Worm (Caenorhabditis elegans) whole organism, mixed stage, embryonic: ENCODE data around the gene C34C6.9.

Experiments
- nhr-28 ChIP-seq: fragments of 150-350 bp; optimal IDR thresholded peaks from 2 replicates; lab custom pipeline; 2014; ENCODE audit warnings: missing biosample characterization, missing genetic modification characterization
- nhr-76 ChIP-seq: sonication (generic microtip); optimal IDR thresholded peaks from 2 replicates; lab custom pipeline; 2017; ENCODE audit warnings: missing biosample characterization, missing genetic modification characterization
- pha-4 ChIP-seq: fragments of 150-350 bp; optimal IDR thresholded peaks from 2 replicates; lab custom pipeline; 2018; ENCODE audit warnings: missing biosample characterization, missing genetic modification reagents, missing genetic modification characterization

DNA sequence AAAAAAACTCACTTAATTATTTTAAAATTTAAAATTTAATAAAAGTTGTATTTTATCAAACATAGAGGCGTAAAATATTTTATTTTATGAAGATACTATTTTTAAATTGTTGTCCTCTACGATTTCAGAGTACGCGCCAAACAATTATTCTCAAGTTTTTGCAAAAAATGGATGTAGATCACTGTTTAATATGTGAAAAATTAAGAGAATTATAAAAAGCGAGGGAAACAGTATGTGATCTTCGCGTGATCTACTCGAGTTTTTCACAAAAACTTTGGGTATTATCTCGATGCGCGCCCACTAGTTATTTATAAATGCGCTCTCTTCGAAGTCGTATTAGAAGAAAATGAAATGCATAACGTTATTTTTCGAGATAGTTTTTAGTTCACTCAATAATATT is 36.9 kb upstream of the C34C6.9 start:
- TF ChIP-seq pha-4 (tag; lab: Kevin White, UChicago) (no peak), nhr-28 (tag; lab: Kevin White, UChicago) (no peak), nhr-76 (tag; lab: Kevin White, UChicago) (no peak)
